Fruit fly (Drosophila melanogaster): ENCODE measurements around the gene CG1764.

DNA sequence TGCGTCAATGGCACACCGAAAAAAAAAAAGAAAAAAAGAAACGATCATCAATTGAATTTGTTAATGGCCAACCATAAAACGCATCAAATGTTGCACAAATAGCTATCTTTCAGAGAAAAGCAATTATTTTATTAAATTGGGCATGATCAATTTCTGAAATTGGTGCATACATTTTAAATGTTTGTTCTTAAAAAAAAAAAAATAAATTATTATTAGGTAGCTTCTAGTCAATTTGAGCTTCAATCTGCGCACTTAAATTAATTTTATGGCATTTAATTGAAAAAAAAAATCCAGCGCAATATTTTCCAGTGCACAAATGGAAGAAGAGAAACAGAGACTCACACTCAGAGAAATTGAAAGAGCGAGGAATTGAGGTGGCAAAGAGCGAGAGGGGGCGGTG, 20.9 kb upstream of the CG1764 start:
- no peak for TF ChIP-seq Abd-B (GFP tag; optimal IDR thresholded peaks at IDR 0.05)
- TF ChIP-seq h (GFP tag; optimal IDR thresholded peaks at IDR 0.05) = peak; percentile 75
- no peak for TF ChIP-seq Hr78 (GFP tag; optimal IDR thresholded peaks at IDR 0.05)
- TF ChIP-seq Dif (GFP tag; optimal IDR thresholded peaks at IDR 0.05; ENCODE audit: partially characterized antibody) = no peak
- TF ChIP-seq Dfd (GFP tag; optimal IDR thresholded peaks at IDR 0.05) = no peak
- peak; percentile 59 for TF ChIP-seq psq (GFP tag; optimal IDR thresholded peaks at IDR 0.05)
- peak; percentile 67 for TF ChIP-seq OdsH (GFP tag; optimal IDR thresholded peaks at IDR 0.05)
- TF ChIP-seq CG9705 (GFP tag; optimal IDR thresholded peaks at IDR 0.05) = no peak
- peak; percentile 66 for TF ChIP-seq fru (GFP tag; optimal IDR thresholded peaks at IDR 0.05)

All from whole organism, wandering third instar larva.